Fruit fly (Drosophila melanogaster): ENCODE data around the gene CG9590.

Gene CG9590

DNA sequence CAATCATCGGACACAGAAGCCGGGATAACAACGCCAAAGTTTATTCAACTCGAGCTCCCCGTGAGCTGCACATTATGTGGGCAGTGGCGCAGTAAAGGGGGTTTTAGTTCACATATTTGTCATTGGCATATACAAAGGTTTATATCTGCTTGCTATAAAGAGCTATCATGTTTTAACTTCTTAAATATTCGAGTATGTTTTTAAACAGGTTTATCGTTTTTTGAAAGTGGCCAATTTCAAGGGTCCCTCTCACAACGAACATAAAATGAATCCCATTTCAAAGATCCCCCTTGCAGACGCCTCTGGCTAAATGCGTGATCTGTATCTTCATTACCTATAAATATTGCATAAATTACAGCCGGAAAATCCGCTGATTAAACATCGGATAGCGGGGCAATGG lies 41.1 kb downstream of the CG9590 start:
- TF ChIP-seq Hnf4 (GFP tag; optimal IDR thresholded peaks at IDR 0.05) (no peak), Hr83 (GFP tag; optimal IDR thresholded peaks at IDR 0.05; ENCODE audit: poor library complexity, severe bottlenecking) (no peak), N (GFP tag; optimal IDR thresholded peaks at IDR 0.05) (no peak), foxo (GFP tag; optimal IDR thresholded peaks at IDR 0.05) (peak in 1 of 2 experiments; percentile 50), CG9705 (GFP tag; optimal IDR thresholded peaks at IDR 0.05) (peak; percentile 56), CrebA (GFP tag; optimal IDR thresholded peaks at IDR 0.05; ENCODE audit: borderline replicate concordance) (no peak), ey (GFP tag; optimal IDR thresholded peaks at IDR 0.05) (peak; percentile 57), HLH106 (tag; optimal IDR thresholded peaks at IDR 0.05) (peak; percentile 84), Hr78 (GFP tag; optimal IDR thresholded peaks at IDR 0.05) (no peak), GATAd (GFP tag; optimal IDR thresholded peaks at IDR 0.05) (no peak), Jra (GFP tag; optimal IDR thresholded peaks at IDR 0.05) (no peak), Sp1 (GFP tag; optimal IDR thresholded peaks at IDR 0.05) (peak; percentile 77), Vsx2 (GFP tag; optimal IDR thresholded peaks at IDR 0.05; ENCODE audit: partially characterized antibody) (no peak), tai (GFP tag; optimal IDR thresholded peaks at IDR 0.05) (no peak), Dfd (GFP tag; optimal IDR thresholded peaks at IDR 0.05) (no peak), psq (GFP tag; optimal IDR thresholded peaks at IDR 0.05) (peak; percentile 43), fru (GFP tag; optimal IDR thresholded peaks at IDR 0.05) (peak; percentile 58), br (GFP tag; optimal IDR thresholded peaks at IDR 0.05) (peak; percentile 70), sage (GFP tag; optimal IDR thresholded peaks at IDR 0.05) (no peak), h (GFP tag; optimal IDR thresholded peaks at IDR 0.05) (peak; percentile 48), CG32264 (GFP tag; optimal IDR thresholded peaks at IDR 0.05) (peak; percentile 34), usp (GFP tag; optimal IDR thresholded peaks at IDR 0.05) (no peak), OdsH (GFP tag; optimal IDR thresholded peaks at IDR 0.05) (peak; percentile 57), dl (GFP tag; optimal IDR thresholded peaks at IDR 0.05; ENCODE audit: insufficient read depth in 1 of 2, partially characterized antibody in 2 of 2) (no peak), lola (GFP tag; optimal IDR thresholded peaks at IDR 0.05) (no peak), sv (GFP tag; optimal IDR thresholded peaks at IDR 0.05) (no peak), dmrt93B (GFP tag; optimal IDR thresholded peaks at IDR 0.05) (peak; percentile 57), Mio (GFP tag; optimal IDR thresholded peaks at IDR 0.05) (no peak), woc (GFP tag; optimal IDR thresholded peaks at IDR 0.05) (no peak), rgr (GFP tag; optimal IDR thresholded peaks at IDR 0.05) (peak; percentile 45), jim (GFP tag; optimal IDR thresholded peaks at IDR 0.05) (no peak), dsf (GFP tag; optimal IDR thresholded peaks at IDR 0.05; ENCODE audit: borderline replicate concordance) (no peak), Rel (GFP tag; optimal IDR thresholded peaks at IDR 0.05) (no peak), Rel (tag; optimal IDR thresholded peaks at IDR 0.05) (peak; percentile 46)

DNA sequence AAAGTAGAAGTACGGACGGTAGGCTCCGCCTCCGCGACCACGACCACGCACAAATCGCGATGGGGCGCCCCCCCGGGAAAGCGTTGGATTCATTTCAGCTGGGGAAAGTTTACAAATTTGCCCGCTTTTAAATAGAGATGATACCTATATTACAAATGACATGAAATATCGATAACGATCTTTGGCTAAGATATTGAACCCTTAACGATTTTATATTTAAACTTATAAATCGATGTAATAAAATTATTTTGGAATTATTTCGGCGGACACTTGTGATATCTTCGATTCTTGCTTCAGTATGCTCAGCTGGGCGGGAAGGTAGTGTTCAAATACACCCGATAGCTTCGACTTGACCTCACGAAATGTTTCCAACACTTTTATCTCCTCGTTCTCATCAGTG lies 46.0 kb downstream of the CG9590 start, which contains the start of gene rec:
rec (minus strand) TSS at position 108 of the 400 bp plus-strand sequence.
- TF ChIP-seq dsf (GFP tag; optimal IDR thresholded peaks at IDR 0.05; ENCODE audit: borderline replicate concordance) (no peak), sv (GFP tag; optimal IDR thresholded peaks at IDR 0.05) (no peak), h (GFP tag; optimal IDR thresholded peaks at IDR 0.05) (no peak), woc (GFP tag; optimal IDR thresholded peaks at IDR 0.05) (no peak), rgr (GFP tag; optimal IDR thresholded peaks at IDR 0.05) (no peak), HLH106 (tag; optimal IDR thresholded peaks at IDR 0.05) (no peak), lola (GFP tag; optimal IDR thresholded peaks at IDR 0.05) (no peak), GATAd (GFP tag; optimal IDR thresholded peaks at IDR 0.05) (no peak), Dif (GFP tag; optimal IDR thresholded peaks at IDR 0.05; ENCODE audit: partially characterized antibody) (no peak)

DNA sequence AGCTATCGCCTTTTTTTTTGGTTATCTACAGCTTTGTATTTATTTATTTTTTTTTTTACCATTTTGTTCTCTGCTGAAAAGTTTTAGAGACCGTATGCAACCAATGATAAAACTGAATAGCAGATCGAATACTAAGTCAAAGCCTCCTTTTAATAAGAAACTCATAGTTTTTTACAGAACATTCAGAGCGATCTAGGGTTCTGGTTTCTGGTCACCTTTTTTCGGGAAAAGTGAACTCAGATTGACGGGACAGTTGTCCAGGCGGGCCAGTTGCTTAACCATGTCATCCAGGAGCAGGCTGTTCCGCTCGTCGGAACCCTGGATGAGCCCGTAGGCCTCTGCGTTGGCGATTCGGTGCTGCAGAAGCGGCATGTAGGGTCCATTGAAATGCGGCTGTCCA lies 46.8 kb downstream of the CG9590 start, which contains the start of gene CG43318:
CG43318 (minus strand) TSS at position 101 of the 400 bp plus-strand sequence.
- no peak for TF ChIP-seq dsf (GFP tag; optimal IDR thresholded peaks at IDR 0.05; ENCODE audit: borderline replicate concordance)
- no peak for TF ChIP-seq HLH106 (tag; optimal IDR thresholded peaks at IDR 0.05)
- no peak for TF ChIP-seq dmrt93B (GFP tag; optimal IDR thresholded peaks at IDR 0.05)
- TF ChIP-seq ey (GFP tag; optimal IDR thresholded peaks at IDR 0.05) = no peak
- no peak for TF ChIP-seq OdsH (GFP tag; optimal IDR thresholded peaks at IDR 0.05)
- no peak for TF ChIP-seq woc (GFP tag; optimal IDR thresholded peaks at IDR 0.05)
- TF ChIP-seq tai (GFP tag; optimal IDR thresholded peaks at IDR 0.05) = no peak
- TF ChIP-seq Hr78 (GFP tag; optimal IDR thresholded peaks at IDR 0.05) = no peak
- TF ChIP-seq dl (GFP tag; optimal IDR thresholded peaks at IDR 0.05; ENCODE audit: insufficient read depth in 1 of 2, partially characterized antibody in 2 of 2) = no peak
- no peak for TF ChIP-seq Rel (GFP tag; optimal IDR thresholded peaks at IDR 0.05)
- TF ChIP-seq Rel (tag; optimal IDR thresholded peaks at IDR 0.05) = no peak
- TF ChIP-seq lola (GFP tag; optimal IDR thresholded peaks at IDR 0.05) = no peak
- TF ChIP-seq Vsx2 (GFP tag; optimal IDR thresholded peaks at IDR 0.05; ENCODE audit: partially characterized antibody) = no peak
- no peak for TF ChIP-seq GATAd (GFP tag; optimal IDR thresholded peaks at IDR 0.05)
- TF ChIP-seq N (GFP tag; optimal IDR thresholded peaks at IDR 0.05) = no peak
- TF ChIP-seq jim (GFP tag; optimal IDR thresholded peaks at IDR 0.05) = no peak
- TF ChIP-seq Mio (GFP tag; optimal IDR thresholded peaks at IDR 0.05) = no peak

Measured in whole organism, wandering third instar larva.